Worm (Caenorhabditis elegans) whole organism, L3 larva: Measurements from ENCODE around the gene srw-124.

Experiments used
- R02D3.7 ChIP-seq: fragments of 150-350 bp; optimal IDR thresholded peaks from 2 replicates; lab custom pipeline; 2014; ENCODE audit warnings: missing biosample characterization, missing genetic modification characterization
- ZK546.5 ChIP-seq: sonication (generic microtip); optimal IDR thresholded peaks from 2 replicates; lab custom pipeline; 2017; ENCODE audit warnings: missing biosample characterization, missing genetic modification characterization
- ama-1 ChIP-seq: fragments of 150-350 bp; optimal IDR thresholded peaks from 2 replicates; lab custom pipeline; 2018
- ceh-16 ChIP-seq: sonication (generic microtip); optimal IDR thresholded peaks from 2 replicates; lab custom pipeline; 2017; ENCODE audit warnings: missing biosample characterization, missing genetic modification characterization
- ceh-28 ChIP-seq: fragments of 150-350 bp; optimal IDR thresholded peaks from 2 replicates; lab custom pipeline; 2014; ENCODE audit warnings: missing biosample characterization, missing genetic modification reagents, missing genetic modification characterization
- ceh-82 ChIP-seq: fragments of 150-350 bp; optimal IDR thresholded peaks from 2 replicates; lab custom pipeline; 2014; ENCODE audit warnings: missing biosample characterization, missing genetic modification characterization
- ceh-9 ChIP-seq: sonication (generic microtip); optimal IDR thresholded peaks from 2 replicates; lab custom pipeline; 2018; ENCODE audit warnings: missing biosample characterization, missing genetic modification characterization
- daf-12 ChIP-seq: fragments of 150-350 bp; optimal IDR thresholded peaks from 2 replicates; lab custom pipeline; 2014; ENCODE audit warnings: missing biosample characterization, missing genetic modification reagents, missing genetic modification characterization
- egl-27 ChIP-seq: sonication (generic microtip); optimal IDR thresholded peaks from 4 replicates; lab custom pipeline; 2017; ENCODE audit warnings: missing biosample characterization, missing genetic modification reagents, missing genetic modification characterization
- egl-5 ChIP-seq: fragments of 150-350 bp; optimal IDR thresholded peaks from 2 replicates; lab custom pipeline; 2017; ENCODE audit warnings: missing biosample characterization, missing genetic modification reagents, missing genetic modification characterization, inconsistent platforms
- elt-1 ChIP-seq: fragments of 150-350 bp; optimal IDR thresholded peaks from 2 replicates; lab custom pipeline; 2014; ENCODE audit warnings: missing biosample characterization, missing genetic modification characterization
- elt-3 ChIP-seq, 3 experiments: fragments of 150-350 bp in 1 of 3; sonication (generic microtip) in 2 of 3; optimal IDR thresholded peaks; 2 replicates in 2 of 3; 4 replicates in 1 of 3; lab custom pipeline; 2014 to 2017; ENCODE audit warnings: missing biosample characterization in 3 of 3, missing genetic modification characterization in 3 of 3
- fkh-10 ChIP-seq: sonication (generic microtip); optimal IDR thresholded peaks from 2 replicates; lab custom pipeline; 2017; ENCODE audit warnings: missing biosample characterization, missing genetic modification reagents, missing genetic modification characterization
- fkh-2 ChIP-seq: fragments of 150-350 bp; optimal IDR thresholded peaks from 2 replicates; lab custom pipeline; 2014; ENCODE audit warnings: missing biosample characterization, missing genetic modification reagents, missing genetic modification characterization
- fos-1 ChIP-seq: fragments of 150-350 bp; optimal IDR thresholded peaks from 2 replicates; lab custom pipeline; 2014; ENCODE audit warnings: missing biosample characterization, missing genetic modification characterization
- hmg-11 ChIP-seq: sonication (generic microtip); optimal IDR thresholded peaks from 2 replicates; lab custom pipeline; 2016; ENCODE audit warnings: missing genetic modification characterization, missing compliant biosample characterization
- lin-15B ChIP-seq: fragments of 150-350 bp; optimal IDR thresholded peaks from 2 replicates; lab custom pipeline; 2014; ENCODE audit warnings: missing biosample characterization, missing genetic modification characterization
- lin-39 ChIP-seq: fragments of 150-350 bp; optimal IDR thresholded peaks from 2 replicates; lab custom pipeline; 2018; ENCODE audit warnings: missing biosample characterization, missing genetic modification reagents, missing genetic modification characterization
- lsy-12 ChIP-seq: sonication (generic microtip); optimal IDR thresholded peaks from 2 replicates; lab custom pipeline; 2016; ENCODE audit warnings: mild to moderate bottlenecking, missing genetic modification characterization, missing compliant biosample characterization
- mdl-1 ChIP-seq: fragments of 150-350 bp; optimal IDR thresholded peaks from 2 replicates; lab custom pipeline; 2014; ENCODE audit warnings: missing biosample characterization, missing genetic modification characterization
- mml-1 ChIP-seq: fragments of 150-350 bp; sonication (generic microtip); optimal IDR thresholded peaks from 3 replicates; lab custom pipeline; 2014; ENCODE audit warnings: missing biosample characterization, missing genetic modification characterization
- nfya-1 ChIP-seq: sonication (generic microtip); optimal IDR thresholded peaks from 2 replicates; lab custom pipeline; 2017; ENCODE audit warnings: missing genetic modification characterization, mild to moderate bottlenecking, missing compliant biosample characterization, antibody characterized with exemption, moderate library complexity; ENCODE audit not compliant: insufficient read depth
- nhr-11 ChIP-seq: fragments of 150-350 bp; optimal IDR thresholded peaks from 2 replicates; lab custom pipeline; 2014; ENCODE audit warnings: missing biosample characterization, missing genetic modification characterization
- nhr-12 ChIP-seq: fragments of 150-350 bp; optimal IDR thresholded peaks from 2 replicates; lab custom pipeline; 2014; ENCODE audit warnings: missing biosample characterization, missing genetic modification characterization
- nhr-23 ChIP-seq: fragments of 150-350 bp; optimal IDR thresholded peaks from 2 replicates; lab custom pipeline; 2014; ENCODE audit warnings: missing biosample characterization, missing genetic modification reagents, missing genetic modification characterization
- nhr-25 ChIP-seq: sonication (generic microtip); optimal IDR thresholded peaks from 2 replicates; lab custom pipeline; 2017; ENCODE audit warnings: missing biosample characterization, missing genetic modification characterization
- nhr-28 ChIP-seq: fragments of 150-350 bp; optimal IDR thresholded peaks from 2 replicates; lab custom pipeline; 2014; ENCODE audit warnings: missing biosample characterization, missing genetic modification characterization
- nhr-43 ChIP-seq: sonication (generic microtip); optimal IDR thresholded peaks from 2 replicates; lab custom pipeline; 2016; ENCODE audit warnings: mild to moderate bottlenecking, missing genetic modification characterization, missing compliant biosample characterization; ENCODE audit not compliant: poor library complexity, severe bottlenecking
- nhr-76 ChIP-seq: fragments of 150-350 bp; sonication (generic microtip); optimal IDR thresholded peaks from 5 replicates; lab custom pipeline; 2014; ENCODE audit warnings: missing biosample characterization, missing genetic modification characterization
- nhr-77 ChIP-seq: fragments of 150-350 bp; optimal IDR thresholded peaks from 2 replicates; lab custom pipeline; 2014; ENCODE audit warnings: missing biosample characterization, missing genetic modification characterization
- pha-4 ChIP-seq: fragments of 150-350 bp; optimal IDR thresholded peaks from 2 replicates; lab custom pipeline; 2014; ENCODE audit warnings: missing biosample characterization, missing genetic modification reagents, missing genetic modification characterization
- pqm-1 ChIP-seq: fragments of 150-350 bp; optimal IDR thresholded peaks from 2 replicates; lab custom pipeline; 2017; ENCODE audit warnings: missing biosample characterization, missing genetic modification characterization, inconsistent platforms
- skn-1 ChIP-seq: fragments of 150-350 bp; optimal IDR thresholded peaks from 2 replicates; lab custom pipeline; 2014; ENCODE audit warnings: missing biosample characterization, missing genetic modification characterization
- tbx-2 ChIP-seq: sonication (generic microtip); optimal IDR thresholded peaks from 2 replicates; lab custom pipeline; 2016; ENCODE audit warnings: mild to moderate bottlenecking, missing genetic modification characterization, missing compliant biosample characterization
- unc-39 ChIP-seq: sonication (generic microtip); optimal IDR thresholded peaks from 4 replicates; lab custom pipeline; 2017; ENCODE audit warnings: missing biosample characterization, missing genetic modification characterization
- unc-62 ChIP-seq: fragments of 150-350 bp; sonication (generic microtip); optimal IDR thresholded peaks from 4 replicates; lab custom pipeline; 2014; ENCODE audit warnings: missing biosample characterization, missing genetic modification reagents, missing genetic modification characterization
- zag-1 ChIP-seq: fragments of 150-350 bp; optimal IDR thresholded peaks from 2 replicates; lab custom pipeline; 2014; ENCODE audit warnings: missing biosample characterization, missing genetic modification characterization
- ztf-11 ChIP-seq: fragments of 150-350 bp; optimal IDR thresholded peaks from 2 replicates; lab custom pipeline; 2014; ENCODE audit warnings: missing biosample characterization, missing genetic modification characterization

Gene srw-124

ce11 chrV:2985309-2985708 lies 8.9 kb downstream of the srw-124 start, which contains the start of gene srw-139:
srw-139 (minus strand) TSS chrV:2985409.
- TF ChIP-seq ceh-16 (tag; lab: Kevin White, UChicago) (no peak), ama-1 (lab: Kevin White, UChicago) (no peak), ceh-9 (tag; lab: Kevin White, UChicago) (no peak), unc-62 (GFP tag; lab: Kevin White, UChicago) (no peak), fos-1 (tag; lab: Kevin White, UChicago) (no peak), zag-1 (tag; lab: Kevin White, UChicago) (no peak), nhr-11 (tag; lab: Kevin White, UChicago) (no peak), nhr-77 (tag; lab: Kevin White, UChicago) (no peak), ceh-28 (tag; lab: Kevin White, UChicago) (no peak), nhr-28 (tag; lab: Kevin White, UChicago) (no peak), lin-39 (tag; lab: Kevin White, UChicago) (no peak), nhr-12 (tag; lab: Kevin White, UChicago) (no peak), lsy-12 (tag; lab: Kevin White, UChicago) (no peak), R02D3.7 (tag; lab: Kevin White, UChicago) (no peak), elt-1 (tag; lab: Kevin White, UChicago) (no peak), lin-15B (tag; lab: Kevin White, UChicago) (no peak), ceh-82 (tag; lab: Kevin White, UChicago) (no peak), hmg-11 (tag; lab: Kevin White, UChicago) (no peak)

ce11 chrV:2987407-2987806 lies 11.0 kb downstream of the srw-124 start, which contains the start of gene srh-85:
srh-85 (minus strand) TSS chrV:2987507.
- no peak for TF ChIP-seq pqm-1 (tag; lab: Kevin White, UChicago)
- TF ChIP-seq ceh-16 (tag; lab: Kevin White, UChicago): no peak
- TF ChIP-seq pha-4 (tag; lab: Kevin White, UChicago): no peak
- no peak for TF ChIP-seq nhr-76
- no peak for TF ChIP-seq egl-27 (tag; lab: Kevin White, UChicago)
- no peak for TF ChIP-seq ZK546.5
- no peak for TF ChIP-seq ztf-11 (tag; lab: Kevin White, UChicago)
- no peak for TF ChIP-seq nfya-1 (tag; lab: Kevin White, UChicago)
- no peak for TF ChIP-seq fkh-2 (tag; lab: Kevin White, UChicago)
- TF ChIP-seq tbx-2 (tag; lab: Kevin White, UChicago): no peak
- no peak for TF ChIP-seq ceh-28 (tag; lab: Kevin White, UChicago)
- TF ChIP-seq fkh-10 (GFP tag; lab: Kevin White, UChicago): no peak
- no peak for TF ChIP-seq nhr-11 (tag; lab: Kevin White, UChicago)
- no peak for TF ChIP-seq zag-1 (tag; lab: Kevin White, UChicago)

ce11 chrV:2991485-2991884 lies 15.1 kb downstream of the srw-124 start, which contains the start of gene srw-121:
srw-121 (minus strand) TSS chrV:2991585.
- TF ChIP-seq elt-3 (tag; optimal IDR thresholded peaks at IDR 0.05; lab: Kevin White, UChicago) (no peak), nhr-12 (tag; lab: Kevin White, UChicago) (no peak), egl-27 (tag; lab: Kevin White, UChicago) (no peak), nhr-43 (tag; lab: Kevin White, UChicago) (no peak), unc-39 (tag; lab: Kevin White, UChicago) (no peak), nhr-77 (tag; lab: Kevin White, UChicago) (no peak), daf-12 (tag; lab: Kevin White, UChicago) (no peak), ztf-11 (tag; lab: Kevin White, UChicago) (no peak), nhr-11 (tag; lab: Kevin White, UChicago) (no peak), fos-1 (tag; lab: Kevin White, UChicago) (no peak)

ce11 chrV:2992060-2992459 lies 15.7 kb downstream of the srw-124 start:
- TF ChIP-seq unc-39 (tag; lab: Kevin White, UChicago): no peak
- no peak for TF ChIP-seq mml-1 (tag; lab: Kevin White, UChicago)
- TF ChIP-seq ztf-11 (tag; lab: Kevin White, UChicago): no peak
- no peak for TF ChIP-seq nhr-25 (tag; lab: Kevin White, UChicago)
- TF ChIP-seq skn-1: no peak
- no peak for TF ChIP-seq nhr-77 (tag; lab: Kevin White, UChicago)
- no peak for TF ChIP-seq nhr-43 (tag; lab: Kevin White, UChicago)
- no peak for TF ChIP-seq mdl-1 (tag; lab: Kevin White, UChicago)
- TF ChIP-seq nhr-23 (tag; lab: Kevin White, UChicago): no peak
- TF ChIP-seq unc-62 (GFP tag; lab: Kevin White, UChicago): no peak
- TF ChIP-seq lin-39 (tag; lab: Kevin White, UChicago): no peak
- no peak for TF ChIP-seq egl-5 (tag; lab: Kevin White, UChicago)
- TF ChIP-seq ZK546.5: no peak
- TF ChIP-seq fos-1 (tag; lab: Kevin White, UChicago): no peak
- no peak for TF ChIP-seq nhr-76
- no peak for TF ChIP-seq nfya-1 (tag; lab: Kevin White, UChicago)
- no peak for TF ChIP-seq elt-3 (tag; optimal IDR thresholded peaks at IDR 0.05; lab: Kevin White, UChicago)
- TF ChIP-seq pqm-1 (tag; lab: Kevin White, UChicago): no peak
- no peak for TF ChIP-seq ama-1 (lab: Kevin White, UChicago)
- TF ChIP-seq, all 47 proteins: peak for 0
